Fruit fly (Drosophila melanogaster) whole organism, wandering third instar larva: ENCODE data around the gene CG13247.

Experiments used
- Myc ChIP-seq: fragments of >200 bp; optimal IDR thresholded peaks from 2 replicates; lab custom pipeline; 2017
- N ChIP-seq: fragments of >200 bp; optimal IDR thresholded peaks from 2 replicates; lab custom pipeline; 2018; ENCODE audit warnings: missing biosample characterization, missing external identifiers, missing genetic modification characterization
- OdsH ChIP-seq: fragments of 200-800 bp; sonication (Bioruptor generic); optimal IDR thresholded peaks from 2 replicates; lab custom pipeline; 2016; ENCODE audit warnings: missing biosample characterization, mild to moderate bottlenecking, missing genetic modification characterization
- Rel ChIP-seq, 2 experiments: fragments of 200-800 bp; sonication (Bioruptor generic) in 1 of 2; optimal IDR thresholded peaks; 2 replicates in 1 of 2; 3 replicates in 1 of 2; lab custom pipeline; 2016 to 2019; ENCODE audit warnings: mild to moderate bottlenecking in 2 of 2, missing biosample characterization in 2 of 2, missing genetic modification characterization in 2 of 2, moderate library complexity in 1 of 2
- jim ChIP-seq: fragments of 175-275, 200-325 bp; sonication (Bioruptor generic); optimal IDR thresholded peaks from 2 replicates; lab custom pipeline; 2016; ENCODE audit warnings: missing biosample characterization, mild to moderate bottlenecking, missing genetic modification characterization
- pan ChIP-seq: fragments of >200 bp; optimal IDR thresholded peaks from 2 replicates; lab custom pipeline; 2017
- psq ChIP-seq: fragments of 200-800 bp; sonication (Bioruptor generic); optimal IDR thresholded peaks from 3 replicates; lab custom pipeline; 2017; ENCODE audit warnings: missing biosample characterization, mild to moderate bottlenecking, missing genetic modification characterization, moderate library complexity

DNA sequence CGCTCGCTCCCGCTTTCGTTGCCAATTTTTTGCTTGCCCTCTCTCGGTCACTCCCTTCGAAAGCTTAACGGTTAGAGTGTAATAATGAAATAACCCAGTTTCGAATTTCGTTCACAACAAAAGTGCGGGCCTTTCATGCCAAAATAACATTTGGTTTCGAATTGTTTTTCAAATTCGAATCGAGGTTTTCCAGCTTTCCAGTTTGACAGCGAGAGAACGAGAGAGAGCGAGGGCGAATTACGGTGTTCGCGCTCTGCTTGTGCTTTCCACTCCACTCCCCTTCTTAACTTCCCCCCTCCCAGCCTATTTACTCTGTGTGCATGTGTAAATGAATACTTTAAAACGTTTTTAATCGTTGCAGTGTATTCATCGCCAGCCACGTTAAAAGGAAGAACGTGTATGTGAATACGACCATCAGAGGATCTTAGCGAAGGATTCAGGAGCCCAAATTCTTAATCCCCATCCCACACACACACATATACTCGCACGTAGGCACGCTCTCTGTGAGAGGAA lies 21.5 kb upstream of the CG13247 start:
- TF ChIP-seq psq (GFP tag; lab: Kevin White, UChicago): no peak
- TF ChIP-seq pan: no peak
- peak; percentile 31 for TF ChIP-seq OdsH (GFP tag; lab: Kevin White, UChicago)
- TF ChIP-seq Myc (lab: Kevin White, UChicago): no peak
- no peak for TF ChIP-seq jim (GFP tag; lab: Kevin White, UChicago)
- TF ChIP-seq N (GFP tag; lab: Kevin White, UChicago): no peak
- TF ChIP-seq Rel (GFP tag; optimal IDR thresholded peaks at IDR 0.05; lab: Kevin White, UChicago): no peak
- peak; percentile 56 for TF ChIP-seq Rel (tag; optimal IDR thresholded peaks at IDR 0.05; lab: Kevin White, UChicago)
